Worm (Caenorhabditis elegans) whole organism, mixed stage, embryonic: ENCODE data around the gene srh-123.
"Not testable (repeated sequence)": the region's sequence is repeated elsewhere in the genome, so short reads cannot be mapped to it uniquely, and the experiment has no call there.

Experiments
- bed-3 ChIP-seq: fragments of 200-800 bp; sonication (Bioruptor generic); optimal IDR thresholded peaks from 3 replicates; lab custom pipeline; 2018; ENCODE audit warnings: mild to moderate bottlenecking, missing genetic modification characterization, moderate library complexity, missing compliant biosample characterization
- ceh-39 ChIP-seq: fragments of 150-350 bp; optimal IDR thresholded peaks from 2 replicates; lab custom pipeline; 2014; ENCODE audit warnings: missing biosample characterization, missing genetic modification characterization
- ceh-43 ChIP-seq: fragments of 200-800 bp; sonication (Bioruptor generic); optimal IDR thresholded peaks from 2 replicates; lab custom pipeline; 2018; ENCODE audit warnings: mild to moderate bottlenecking, missing genetic modification characterization, moderate library complexity, missing compliant biosample characterization
- ceh-83 ChIP-seq: fragments of 200-800 bp; sonication (Bioruptor generic); optimal IDR thresholded peaks from 2 replicates; lab custom pipeline; 2018; ENCODE audit warnings: mild to moderate bottlenecking, missing genetic modification characterization, missing compliant biosample characterization
- cnd-1 ChIP-seq: fragments of 200-800 bp; sonication (Bioruptor generic); optimal IDR thresholded peaks from 2 replicates; lab custom pipeline; 2018; ENCODE audit warnings: mild to moderate bottlenecking, missing genetic modification characterization, missing compliant biosample characterization
- drap-1 ChIP-seq: fragments of 200-800 bp; sonication (Bioruptor generic); optimal IDR thresholded peaks from 3 replicates; lab custom pipeline; 2018; ENCODE audit warnings: mild to moderate bottlenecking, missing genetic modification characterization, missing compliant biosample characterization
- elt-1 ChIP-seq: sonication (generic microtip); optimal IDR thresholded peaks from 2 replicates; lab custom pipeline; 2017; ENCODE audit warnings: missing genetic modification characterization, mild to moderate bottlenecking, missing compliant biosample characterization, antibody characterized with exemption, moderate library complexity, borderline replicate concordance; ENCODE audit not compliant: insufficient read depth
- elt-3 ChIP-seq: fragments of 150-350 bp; optimal IDR thresholded peaks from 2 replicates; lab custom pipeline; 2014; ENCODE audit warnings: missing biosample characterization, missing genetic modification characterization
- flh-1 ChIP-seq: fragments of 200-800 bp; sonication (Bioruptor generic); optimal IDR thresholded peaks from 2 replicates; lab custom pipeline; 2018; ENCODE audit warnings: mild to moderate bottlenecking, missing genetic modification characterization, moderate library complexity, missing compliant biosample characterization
- ham-2 ChIP-seq: fragments of 200-800 bp; sonication (Bioruptor generic); optimal IDR thresholded peaks from 2 replicates; lab custom pipeline; 2018; ENCODE audit warnings: mild to moderate bottlenecking, missing genetic modification characterization, missing compliant biosample characterization
- hlh-1 ChIP-seq: fragments of 150-350 bp; optimal IDR thresholded peaks from 2 replicates; lab custom pipeline; 2014; ENCODE audit warnings: missing biosample characterization, missing genetic modification reagents, missing genetic modification characterization
- lin-13 ChIP-seq: fragments of 150-350 bp; optimal IDR thresholded peaks from 2 replicates; lab custom pipeline; 2014; ENCODE audit warnings: missing biosample characterization, missing genetic modification characterization
- lin-32 ChIP-seq: fragments of 200-800 bp; sonication (Bioruptor generic); optimal IDR thresholded peaks from 2 replicates; lab custom pipeline; 2018; ENCODE audit warnings: mild to moderate bottlenecking, missing genetic modification characterization, missing compliant biosample characterization
- lsy-2 ChIP-seq: fragments of 150-350 bp; optimal IDR thresholded peaks from 2 replicates; lab custom pipeline; 2014; ENCODE audit warnings: missing biosample characterization, missing genetic modification characterization
- mep-1 ChIP-seq: fragments of 150-350 bp; optimal IDR thresholded peaks from 2 replicates; lab custom pipeline; 2017; ENCODE audit warnings: missing biosample characterization, missing genetic modification reagents, missing genetic modification characterization, inconsistent platforms
- mls-2 ChIP-seq: sonication (generic microtip); optimal IDR thresholded peaks from 2 replicates; lab custom pipeline; 2016; ENCODE audit warnings: mild to moderate bottlenecking, missing genetic modification characterization, moderate library complexity, missing compliant biosample characterization
- nhr-12 ChIP-seq: fragments of 150-350 bp; optimal IDR thresholded peaks from 2 replicates; lab custom pipeline; 2014; ENCODE audit warnings: missing biosample characterization, missing genetic modification characterization
- nhr-2 ChIP-seq: fragments of 150-350 bp; optimal IDR thresholded peaks from 2 replicates; lab custom pipeline; 2014; ENCODE audit warnings: missing biosample characterization, missing genetic modification characterization
- nhr-237 ChIP-seq: fragments of 150-350 bp; optimal IDR thresholded peaks from 2 replicates; lab custom pipeline; 2014; ENCODE audit warnings: missing biosample characterization, missing genetic modification characterization
- nhr-28 ChIP-seq: fragments of 150-350 bp; optimal IDR thresholded peaks from 2 replicates; lab custom pipeline; 2014; ENCODE audit warnings: missing biosample characterization, missing genetic modification characterization
- nhr-76 ChIP-seq: sonication (generic microtip); optimal IDR thresholded peaks from 2 replicates; lab custom pipeline; 2017; ENCODE audit warnings: missing biosample characterization, missing genetic modification characterization
- pha-4 ChIP-seq: fragments of 150-350 bp; optimal IDR thresholded peaks from 2 replicates; lab custom pipeline; 2018; ENCODE audit warnings: missing biosample characterization, missing genetic modification reagents, missing genetic modification characterization
- sem-2 ChIP-seq: fragments of 200-800 bp; sonication (Bioruptor generic); optimal IDR thresholded peaks from 2 replicates; lab custom pipeline; 2018; ENCODE audit warnings: mild to moderate bottlenecking, missing genetic modification characterization, missing compliant biosample characterization
- snpc-4 ChIP-seq: fragments of 150-350 bp; optimal IDR thresholded peaks from 2 replicates; lab custom pipeline; 2014; ENCODE audit warnings: missing biosample characterization, missing genetic modification characterization
- sptf-1 ChIP-seq: sonication (generic microtip); optimal IDR thresholded peaks from 2 replicates; lab custom pipeline; 2017; ENCODE audit warnings: mild to moderate bottlenecking, missing genetic modification characterization, moderate library complexity, missing compliant biosample characterization
- tbx-8 ChIP-seq: fragments of 200-800 bp; sonication (Bioruptor generic); optimal IDR thresholded peaks from 2 replicates; lab custom pipeline; 2018; ENCODE audit warnings: mild to moderate bottlenecking, missing genetic modification characterization, moderate library complexity, missing compliant biosample characterization
- unc-39 ChIP-seq: fragments of 150-350 bp; optimal IDR thresholded peaks from 2 replicates; lab custom pipeline; 2014; ENCODE audit warnings: missing biosample characterization, missing genetic modification characterization
- unc-62 ChIP-seq: fragments of 150-350 bp; optimal IDR thresholded peaks from 2 replicates; lab custom pipeline; 2014; ENCODE audit warnings: missing biosample characterization, missing genetic modification reagents, missing genetic modification characterization
- zip-8 ChIP-seq: fragments of 150-350 bp; optimal IDR thresholded peaks from 2 replicates; lab custom pipeline; 2014; ENCODE audit warnings: missing biosample characterization, missing genetic modification characterization
- ztf-11 ChIP-seq: fragments of 150-350 bp; optimal IDR thresholded peaks from 2 replicates; lab custom pipeline; 2014; ENCODE audit warnings: missing biosample characterization, missing genetic modification characterization

The srh-123 gene

DNA sequence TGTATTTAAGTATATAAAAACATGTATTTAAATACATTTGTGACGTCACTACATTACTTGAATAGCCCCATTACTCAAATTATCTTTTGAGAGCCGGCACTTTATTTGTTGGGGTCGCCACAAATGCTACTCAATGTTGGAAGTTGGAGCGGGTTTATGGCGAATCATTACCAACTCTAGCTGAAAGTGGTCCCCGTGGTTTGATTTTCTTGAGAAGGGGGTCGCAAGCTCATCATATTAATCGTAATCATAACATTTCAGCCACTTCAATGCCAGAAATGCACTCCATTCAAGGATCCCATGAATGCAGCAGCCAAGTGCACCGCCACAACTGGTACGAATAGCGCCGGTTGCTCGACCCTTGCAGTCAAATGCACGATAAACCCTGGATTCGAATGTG lies 9.5 kb upstream of the srh-123 start, which contains the start of gene F20E11.7:
TSS of gene F20E11.7 (plus strand) at position 301 of the 400 bp plus-strand sequence.
- not testable (repeated sequence) for TF ChIP-seq lin-32; pha-4 (tag; lab: Kevin White, UChicago); tbx-8 (GFP tag; lab: Kevin White, UChicago)

DNA sequence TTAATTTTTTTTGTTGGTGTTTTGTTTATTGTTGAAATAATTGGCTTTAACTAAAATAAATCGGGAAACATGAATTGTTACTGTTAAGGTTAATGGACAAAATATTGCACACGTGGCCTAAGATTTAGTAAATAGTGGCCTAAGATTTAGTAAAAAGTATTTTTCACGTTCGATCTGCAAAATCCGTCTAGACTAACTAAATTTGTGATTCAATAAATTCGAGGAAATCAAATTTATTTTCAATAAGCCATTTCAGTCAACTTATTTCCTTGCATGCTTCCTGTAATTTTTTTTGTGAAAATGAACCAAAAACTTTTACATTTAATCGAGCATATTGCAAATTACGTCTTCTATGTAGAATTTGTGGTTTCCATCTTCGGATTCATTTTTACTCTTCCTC lies 7.0 kb upstream of the srh-123 start, which contains the start of gene srw-72:
TSS of gene srw-72 (plus strand) at position 301 of the 400 bp plus-strand sequence.
- TF ChIP-seq ham-2 (GFP tag; lab: Kevin White, UChicago) (no peak), elt-3 (tag; lab: Kevin White, UChicago) (no peak), cnd-1 (tag; lab: Kevin White, UChicago) (no peak), pha-4 (tag; lab: Kevin White, UChicago) (no peak), nhr-28 (no peak), ceh-43 (no peak), ceh-83 (GFP tag; lab: Kevin White, UChicago) (no peak), unc-39 (tag; lab: Kevin White, UChicago) (no peak), sem-2 (GFP tag; lab: Kevin White, UChicago) (no peak), zip-8 (tag; lab: Kevin White, UChicago) (no peak), nhr-237 (tag; lab: Kevin White, UChicago) (no peak), mls-2 (tag; lab: Kevin White, UChicago) (no peak), unc-62 (no peak), lsy-2 (tag; lab: Kevin White, UChicago) (no peak), ceh-39 (tag; lab: Kevin White, UChicago) (no peak)
- TF ChIP-seq, all 35 proteins: peak for 0

DNA sequence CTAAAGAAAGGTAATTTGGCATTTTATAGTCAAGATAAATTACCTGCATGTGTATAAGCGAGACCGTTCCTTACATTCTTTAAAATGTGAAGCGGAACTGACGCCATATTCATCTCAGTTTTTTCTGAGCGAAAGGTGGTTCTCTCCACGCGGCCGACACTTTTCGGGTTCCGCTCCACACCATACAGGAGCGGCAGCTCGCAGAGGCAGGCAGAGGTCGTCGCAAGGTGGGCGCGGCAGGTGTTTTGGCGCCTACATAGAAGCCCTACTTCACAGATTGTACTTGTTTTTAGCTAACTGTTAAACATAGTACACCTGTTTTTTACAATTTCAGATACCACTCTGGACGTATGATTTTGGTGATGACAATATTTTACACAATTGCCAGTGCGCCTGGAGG lies 5.9 kb upstream of the srh-123 start:
- TF ChIP-seq flh-1 (GFP tag; lab: Kevin White, UChicago) (no peak), lin-32 (no peak), hlh-1 (tag; lab: Kevin White, UChicago) (no peak), bed-3 (GFP tag; lab: Kevin White, UChicago) (no peak), snpc-4 (tag; lab: Kevin White, UChicago) (no peak), elt-1 (tag; lab: Kevin White, UChicago) (no peak), mls-2 (tag; lab: Kevin White, UChicago) (no peak), cnd-1 (tag; lab: Kevin White, UChicago) (no peak), nhr-12 (tag; lab: Kevin White, UChicago) (no peak), nhr-28 (no peak), ham-2 (GFP tag; lab: Kevin White, UChicago) (no peak), mep-1 (tag; lab: Kevin White, UChicago) (no peak)
- TF ChIP-seq, all 35 proteins: peak for 0

DNA sequence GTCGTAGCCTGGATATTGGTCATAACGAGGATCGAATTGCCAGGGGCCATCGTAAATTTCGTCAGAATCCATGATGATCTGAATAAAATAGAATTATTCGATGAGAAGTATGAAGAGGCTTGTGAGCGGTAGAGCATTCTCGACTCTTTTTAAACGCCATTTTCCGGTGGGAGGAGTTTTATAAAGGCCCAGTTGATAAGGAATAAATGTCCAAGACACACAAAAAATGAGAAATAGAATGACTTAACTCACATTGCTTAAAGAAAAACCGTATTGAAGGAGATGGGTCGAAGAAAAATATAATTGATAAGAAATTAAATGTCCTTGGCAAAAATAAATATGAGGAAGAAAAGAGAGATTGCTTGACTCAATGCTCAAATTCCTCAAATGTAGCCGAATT lies 4.6 kb upstream of the srh-123 start, which contains the start of gene F20E11.17:
TSS of gene F20E11.17 (minus strand) at position 101 of the 400 bp plus-strand sequence.
- no peak for TF ChIP-seq sptf-1
- TF ChIP-seq nhr-2 (tag; lab: Kevin White, UChicago): no peak
- TF ChIP-seq elt-1 (tag; lab: Kevin White, UChicago): no peak
- TF ChIP-seq nhr-28: no peak
- TF ChIP-seq zip-8 (tag; lab: Kevin White, UChicago): no peak
- no peak for TF ChIP-seq drap-1 (GFP tag; lab: Kevin White, UChicago)

DNA sequence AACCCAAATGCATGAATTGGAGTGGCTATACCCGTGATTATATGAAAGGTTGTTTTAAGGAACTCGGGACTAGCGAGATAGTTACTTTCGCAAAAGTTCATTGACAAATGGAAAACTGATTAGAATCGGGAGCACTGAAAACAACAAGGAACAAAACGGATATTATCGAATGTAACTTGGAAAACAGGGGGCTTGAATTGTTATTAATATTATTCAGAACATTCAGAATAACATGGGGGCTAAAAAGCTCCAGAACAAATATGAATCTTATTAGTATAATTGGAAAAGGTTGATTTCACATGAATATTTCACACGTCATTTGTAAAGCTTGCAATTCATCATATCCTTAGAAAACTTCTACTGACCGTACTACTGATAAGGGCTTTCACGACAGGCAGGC lies 2.2 kb upstream of the srh-123 start, which contains the start of gene srh-235:
TSS of gene srh-235 (minus strand) at position 101 of the 400 bp plus-strand sequence.
- TF ChIP-seq pha-4 (tag; lab: Kevin White, UChicago): no peak

DNA sequence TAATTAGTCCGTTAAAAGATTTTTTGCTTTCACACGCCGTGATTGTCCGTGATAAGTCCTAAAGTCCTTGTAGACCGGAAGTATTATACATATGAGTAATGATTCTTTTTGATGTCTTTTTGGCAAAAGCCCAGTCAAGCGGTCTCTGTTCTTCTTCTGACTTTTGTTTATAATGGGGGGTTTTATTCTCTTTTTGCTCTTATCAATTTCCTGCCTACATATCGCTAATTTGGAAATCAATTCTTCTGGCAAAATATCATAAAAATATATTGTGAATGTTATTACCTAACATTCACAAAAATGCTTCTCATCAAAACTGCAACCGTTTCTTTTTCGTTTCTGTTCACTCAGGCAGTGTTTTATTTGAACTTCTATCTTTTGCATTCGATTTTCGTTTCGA lies 2.7 kb downstream of the srh-123 start, which contains the start of gene srbc-61:
TSS of gene srbc-61 (plus strand) at position 301 of the 400 bp plus-strand sequence.
- TF ChIP-seq lsy-2 (tag; lab: Kevin White, UChicago): no peak
- TF ChIP-seq unc-39 (tag; lab: Kevin White, UChicago): no peak
- no peak for TF ChIP-seq elt-3 (tag; lab: Kevin White, UChicago)
- TF ChIP-seq nhr-76 (tag; lab: Kevin White, UChicago): no peak
- TF ChIP-seq nhr-237 (tag; lab: Kevin White, UChicago): no peak
- no peak for TF ChIP-seq nhr-28
- no peak for TF ChIP-seq elt-1 (tag; lab: Kevin White, UChicago)
- no peak for TF ChIP-seq lin-13 (tag; lab: Kevin White, UChicago)
- TF ChIP-seq ztf-11: no peak
- no peak for TF ChIP-seq mep-1 (tag; lab: Kevin White, UChicago)
- no peak for TF ChIP-seq snpc-4 (tag; lab: Kevin White, UChicago)
- TF ChIP-seq mls-2 (tag; lab: Kevin White, UChicago): no peak
- no peak for TF ChIP-seq sptf-1
- no peak for TF ChIP-seq ceh-83 (GFP tag; lab: Kevin White, UChicago)
